Worm (Caenorhabditis elegans): Measurements from ENCODE around the gene F26F4.9.

DNA sequence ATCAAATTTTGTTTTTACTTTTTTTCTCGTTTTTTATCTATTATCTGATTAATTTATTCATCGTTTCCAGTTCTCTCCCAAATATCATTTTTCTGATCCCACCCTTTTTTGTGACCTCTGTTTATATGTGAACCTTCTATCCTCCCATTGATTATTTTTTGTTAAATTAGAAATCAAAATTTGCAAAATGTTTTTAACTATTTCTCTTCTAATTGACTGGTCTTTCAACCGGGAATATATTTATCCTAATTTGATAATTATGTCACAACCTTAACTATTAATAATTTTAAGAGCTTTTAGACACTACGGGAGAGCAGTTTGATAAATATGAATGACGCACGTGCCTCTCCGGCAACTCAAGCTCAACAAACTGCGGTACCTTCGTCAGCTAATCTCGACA, 31.9 kb upstream of the F26F4.9 start, which contains the start of gene ntl-9:
- no peak for TF ChIP-seq lin-13 (GFP tag; optimal IDR thresholded peaks at IDR 0.05)
- TF ChIP-seq unc-39 (tag; optimal IDR thresholded peaks at IDR 0.05) = no peak
- TF ChIP-seq nhr-25 (tag; optimal IDR thresholded peaks at IDR 0.05) = no peak
- TF ChIP-seq lin-39 (tag; optimal IDR thresholded peaks at IDR 0.05) = no peak
